Worm (Caenorhabditis elegans): Measurements from ENCODE around the gene ril-2.

ril-2 gene

DNA sequence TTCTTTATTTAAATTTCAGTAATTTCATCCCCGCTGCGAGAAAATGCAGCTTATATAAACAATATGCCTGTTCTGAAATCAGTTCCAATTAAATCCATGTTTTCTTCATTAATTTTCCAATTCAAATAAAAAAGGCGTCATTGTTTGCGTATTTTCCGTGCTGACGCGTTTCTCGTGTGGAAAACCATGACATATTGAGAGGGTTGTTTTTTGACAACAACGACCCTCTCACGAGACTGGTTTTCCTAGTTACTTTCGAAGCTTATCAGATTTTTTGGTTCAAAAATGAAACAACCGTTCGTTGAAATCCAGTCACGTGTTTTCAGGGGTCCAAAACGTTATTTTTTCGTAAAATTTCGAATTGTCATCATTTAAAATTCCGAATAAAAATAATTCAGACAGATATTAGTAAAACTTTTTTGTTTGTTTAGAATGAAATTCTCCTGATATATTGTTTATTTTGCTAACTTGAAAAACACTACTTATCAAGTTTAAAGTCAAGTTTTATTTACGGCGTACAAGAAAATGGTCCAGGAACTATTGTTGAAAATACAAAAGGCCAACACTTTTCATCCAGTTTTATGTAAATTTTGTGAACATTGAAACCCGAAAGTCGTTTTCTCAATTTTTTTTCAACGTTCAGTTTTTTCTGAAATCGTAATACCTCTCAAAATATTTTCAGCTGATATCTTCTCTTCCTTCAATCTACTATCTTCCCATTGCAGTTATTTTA, 719 bp upstream of the ril-2 start, which contains the start of gene C14C10.5 (continued):
- no peak for TF ChIP-seq unc-30 (tag; optimal IDR thresholded peaks at IDR 0.05)
- TF ChIP-seq ceh-88 (GFP tag; IDR thresholded peaks at IDR 0.05) = no peak

DNA sequence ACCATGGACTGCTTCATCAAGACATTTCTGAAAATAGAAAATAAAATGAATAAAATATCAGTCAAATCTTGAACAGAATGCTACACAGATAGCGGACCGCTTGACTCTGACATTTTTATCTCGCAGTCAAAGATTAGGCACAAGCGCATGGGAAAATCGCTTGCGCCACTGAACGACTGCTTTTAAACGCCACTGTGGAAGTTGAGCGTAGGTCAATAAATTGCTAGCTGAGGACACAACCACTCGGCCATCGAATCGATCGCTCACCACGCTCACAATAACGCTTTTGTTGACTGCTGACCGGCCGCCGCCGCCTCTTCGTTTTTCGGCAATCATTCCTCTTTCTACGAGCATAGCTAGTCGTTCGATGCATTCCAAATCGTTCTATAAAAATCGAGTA, 2.2 kb downstream of the ril-2 start:
- TF ChIP-seq Y116A8C.19 (tag; optimal IDR thresholded peaks at IDR 0.05; ENCODE audit: borderline replicate concordance) (no peak), lsy-2 (tag; optimal IDR thresholded peaks at IDR 0.05) (peak; percentile 35 to 60), rnt-1 (tag; optimal IDR thresholded peaks at IDR 0.05) (peak; percentile 68), snpc-4 (tag; optimal IDR thresholded peaks at IDR 0.05) (peak; percentile 22), skn-1 (tag; optimal IDR thresholded peaks at IDR 0.05) (peak; percentile 41), elt-2 (tag; optimal IDR thresholded peaks at IDR 0.05) (peak; percentile 6), irx-1 (tag; optimal IDR thresholded peaks at IDR 0.05) (peak; percentile 25), C16A3.4 (tag; optimal IDR thresholded peaks at IDR 0.05) (peak; percentile 66), xbp-1 (tag; optimal IDR thresholded peaks at IDR 0.05) (peak; percentile 52), ama-1 (optimal IDR thresholded peaks at IDR 0.05) (no peak), F16B12.6 (tag; optimal IDR thresholded peaks at IDR 0.05) (peak; percentile 21), efl-1 (optimal IDR thresholded peaks at IDR 0.05) (peak; percentile 45 to 52), efl-1 (GFP tag; optimal IDR thresholded peaks at IDR 0.05 in 1 of 2) (peak; percentile 23 to 93), alr-1 (tag; optimal IDR thresholded peaks at IDR 0.05; ENCODE audit: borderline replicate concordance) (no peak), swsn-7 (tag; optimal IDR thresholded peaks at IDR 0.05) (peak; percentile 58), nhr-76 (tag; optimal IDR thresholded peaks at IDR 0.05) (peak; percentile 63), elt-3 (tag; optimal IDR thresholded peaks at IDR 0.05) (peak in 2 of 6 experiments; percentile 2 to 8), vab-15 (tag; optimal IDR thresholded peaks at IDR 0.05) (peak; percentile 57), nhr-20 (tag; optimal IDR thresholded peaks at IDR 0.05) (peak; percentile 59), mep-1 (tag; optimal IDR thresholded peaks at IDR 0.05) (no peak), ztf-4 (tag; optimal IDR thresholded peaks at IDR 0.05) (no peak), jun-1 (tag; optimal IDR thresholded peaks at IDR 0.05) (peak; percentile 41), nhr-19 (GFP tag; conservative IDR thresholded peaks at IDR 0.05) (peak; percentile 65), fkh-8 (tag; optimal IDR thresholded peaks at IDR 0.05) (no peak), nhr-85 (tag) (peak; percentile 76), nhr-71 (tag; optimal IDR thresholded peaks at IDR 0.05) (peak; percentile 71), snu-23 (GFP tag; optimal IDR thresholded peaks at IDR 0.05) (peak; percentile 71), ceh-82 (tag; optimal IDR thresholded peaks at IDR 0.05) (peak; percentile 26 to 51 (median 34)), grh-1 (GFP tag; IDR thresholded peaks at IDR 0.05) (0 out of 2 replicates have a peak, but pooled peaks have one; percentile 21), nhr-47 (tag; optimal IDR thresholded peaks at IDR 0.05) (peak; percentile 64), dpl-1 (GFP tag; optimal IDR thresholded peaks at IDR 0.05) (peak in 2 of 3 experiments; percentile 33 to 34), zag-1 (tag; optimal IDR thresholded peaks at IDR 0.05) (no peak), unc-130 (tag; optimal IDR thresholded peaks at IDR 0.05) (peak; percentile 73), pax-3 (tag; optimal IDR thresholded peaks at IDR 0.05) (peak; percentile 1), lin-14 (GFP tag; optimal IDR thresholded peaks at IDR 0.05) (peak; percentile 44), lin-35 (GFP tag; optimal IDR thresholded peaks at IDR 0.05) (peak; percentile 44 to 76), nhr-90 (tag; optimal IDR thresholded peaks at IDR 0.05; ENCODE audit: poor library complexity) (peak; percentile 72), ztf-11 (tag; optimal IDR thresholded peaks at IDR 0.05) (peak in 1 of 2 experiments; percentile 61), mdl-1 (tag; optimal IDR thresholded peaks at IDR 0.05) (no peak), tbx-2 (tag; optimal IDR thresholded peaks at IDR 0.05) (peak; percentile 24), nhr-77 (tag; optimal IDR thresholded peaks at IDR 0.05) (peak; percentile 22), dsc-1 (tag; optimal IDR thresholded peaks at IDR 0.05) (peak; percentile 62), egl-13 (tag; optimal IDR thresholded peaks at IDR 0.05) (no peak)

Data from whole organism, L1 larva.